Fruit fly (Drosophila melanogaster): ENCODE measurements around the gene CG43083.

The CG43083 gene

DNA sequence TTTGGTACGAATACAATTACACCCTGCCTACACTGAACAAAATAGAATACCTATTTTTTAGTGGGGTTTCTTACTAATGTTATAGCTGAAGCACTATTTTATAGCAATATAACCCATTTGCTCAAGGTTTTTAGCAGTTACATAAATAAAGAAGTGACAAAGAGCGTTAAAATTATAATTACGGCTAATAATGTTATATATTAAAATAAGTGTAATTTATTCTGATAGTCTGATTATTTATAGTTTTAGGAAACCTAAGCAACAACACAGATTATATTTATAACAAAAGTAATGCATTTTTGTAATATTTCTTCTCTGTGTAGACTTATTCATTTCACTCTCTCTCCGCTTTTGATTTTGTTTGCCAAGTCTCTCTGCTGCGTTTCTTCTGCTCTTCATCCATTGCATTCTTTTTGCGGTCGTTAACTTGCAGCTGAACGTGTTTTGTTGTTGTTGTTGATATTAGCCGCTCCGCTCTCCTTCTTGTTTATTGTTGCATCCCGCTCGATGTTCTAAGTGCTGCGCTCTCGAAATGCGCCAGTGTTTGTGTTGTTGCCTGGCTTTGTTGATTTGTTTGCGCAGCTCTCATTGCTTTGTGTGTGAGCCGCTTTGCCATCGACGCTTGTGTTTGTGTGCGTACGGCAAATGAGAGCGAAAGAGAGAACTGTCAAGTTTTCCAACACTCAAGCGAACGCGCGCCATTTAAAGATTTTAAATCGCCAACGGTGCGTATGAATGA, 22.5 kb upstream of the CG43083 start (continued):
- TF ChIP-seq CG12391 (tag; optimal IDR thresholded peaks at IDR 0.05): peak; percentile 93
- peak; percentile 66; the same call in 2 of the 3 replicates for TF ChIP-seq zfh1 (GFP tag; IDR thresholded peaks at IDR 0.05)
- peak; percentile 85 for TF ChIP-seq NfI (GFP tag; optimal IDR thresholded peaks at IDR 0.05)
- TF ChIP-seq CG15479 (GFP tag; optimal IDR thresholded peaks at IDR 0.05): no peak
- no peak for TF ChIP-seq fu2 (GFP tag; optimal IDR thresholded peaks at IDR 0.05)
- peak; percentile 84 for TF ChIP-seq esg (GFP tag; conservative IDR thresholded peaks at IDR 0.05)
- peak; percentile 74 for TF ChIP-seq CG17328 (GFP tag; IDR thresholded peaks at IDR 0.05)
- no peak for TF ChIP-seq bigmax (GFP tag; optimal IDR thresholded peaks at IDR 0.05)
- peak; percentile 65 for TF ChIP-seq gsb (GFP tag; IDR thresholded peaks at IDR 0.05)
- TF ChIP-seq Ada2b (GFP tag; IDR thresholded peaks at IDR 0.05): peak; percentile 83
- TF ChIP-seq CG18262 (tag; optimal IDR thresholded peaks at IDR 0.05): peak; percentile 96
- TF ChIP-seq CG34376 (GFP tag; optimal IDR thresholded peaks at IDR 0.05): no peak
- peak; percentile 62 for TF ChIP-seq CG7928 (GFP tag; optimal IDR thresholded peaks at IDR 0.05)
- peak; percentile 87 for TF ChIP-seq CG1529 (GFP tag; optimal IDR thresholded peaks at IDR 0.05)
- no peak for TF ChIP-seq Doc2 (GFP tag; IDR thresholded peaks at IDR 0.05)
- no peak for TF ChIP-seq hth (optimal IDR thresholded peaks at IDR 0.05)
- TF ChIP-seq CG10654 (GFP tag; optimal IDR thresholded peaks at IDR 0.05): peak; percentile 81
- TF ChIP-seq cg (GFP tag; optimal IDR thresholded peaks at IDR 0.05): peak; percentile 89
- no peak for TF ChIP-seq dan (GFP tag; IDR thresholded peaks at IDR 0.05)
- TF ChIP-seq hbn (GFP tag; IDR thresholded peaks at IDR 0.05; ENCODE audit: partially characterized antibody): no peak
- peak; percentile 92 for TF ChIP-seq D19A (tag; optimal IDR thresholded peaks at IDR 0.05)
- no peak for TF ChIP-seq Sry-δ (GFP tag; optimal IDR thresholded peaks at IDR 0.05)
- TF ChIP-seq zf30C (GFP tag; optimal IDR thresholded peaks at IDR 0.05): peak; percentile 64
- TF ChIP-seq Myb (GFP tag; optimal IDR thresholded peaks at IDR 0.05): peak; percentile 16
- TF ChIP-seq Dref (GFP tag; IDR thresholded peaks at IDR 0.05): no peak
- peak; percentile 91 for TF ChIP-seq CG12659 (GFP tag; optimal IDR thresholded peaks at IDR 0.05)
- TF ChIP-seq fd3F (GFP tag; optimal IDR thresholded peaks at IDR 0.05): peak; percentile 89
- TF ChIP-seq gt (GFP tag; IDR thresholded peaks at IDR 0.05): peak; percentile 52
- peak; percentile 52 for TF ChIP-seq kah (GFP tag; optimal IDR thresholded peaks at IDR 0.05)
- peak; percentile 80 for TF ChIP-seq Fer1 (GFP tag; optimal IDR thresholded peaks at IDR 0.05)
- TF ChIP-seq croc (GFP tag; conservative IDR thresholded peaks at IDR 0.05): peak; percentile 84
- peak; percentile 57; the same call in 1 of the 3 replicates for TF ChIP-seq so (GFP tag; IDR thresholded peaks at IDR 0.05)
- peak; percentile 89 for TF ChIP-seq run (tag; optimal IDR thresholded peaks at IDR 0.05)
- no peak for TF ChIP-seq Bgb (GFP tag; IDR thresholded peaks at IDR 0.05; ENCODE audit: partially characterized antibody)
- peak; percentile 43 for TF ChIP-seq pnt (GFP tag; optimal IDR thresholded peaks at IDR 0.05)
- peak; percentile 76 for TF ChIP-seq Deaf1 (tag; optimal IDR thresholded peaks at IDR 0.05)
- TF ChIP-seq pum (GFP tag; optimal IDR thresholded peaks at IDR 0.05): peak; percentile 2
- TF ChIP-seq Dll (GFP tag; IDR thresholded peaks at IDR 0.05; ENCODE audit: partially characterized antibody): no peak
- no peak for TF ChIP-seq nerfin-2 (GFP tag; IDR thresholded peaks at IDR 0.05; ENCODE audit: partially characterized antibody)
- no peak for TF ChIP-seq CG1792 (GFP tag; optimal IDR thresholded peaks at IDR 0.05)
- peak; percentile 29; the same call in 1 of the 2 replicates for TF ChIP-seq CG43689 (GFP tag; IDR thresholded peaks at IDR 0.05)
- TF ChIP-seq Neu2 (GFP tag; optimal IDR thresholded peaks at IDR 0.05; ENCODE audit: borderline replicate concordance): no peak
- TF ChIP-seq CG1024 (GFP tag; IDR thresholded peaks at IDR 0.05): peak; percentile 57; the same call in 1 of the 2 replicates
- peak; percentile 14 for TF ChIP-seq abd-A (tag; optimal IDR thresholded peaks at IDR 0.05)
- TF ChIP-seq CG18764 (GFP tag; optimal IDR thresholded peaks at IDR 0.05): peak; percentile 68
- peak; percentile 95 for TF ChIP-seq PHDP (tag; optimal IDR thresholded peaks at IDR 0.05)
- TF ChIP-seq CG15514 (GFP tag; optimal IDR thresholded peaks at IDR 0.05): peak; percentile 57
- peak; percentile 50 for TF ChIP-seq CG17568 (GFP tag; optimal IDR thresholded peaks at IDR 0.05)
- peak; percentile 90 for TF ChIP-seq tin (GFP tag; optimal IDR thresholded peaks at IDR 0.05)
